Worm (Caenorhabditis elegans): ENCODE measurements around the gene cdr-1.

cdr-1 gene

ce11 chrV:15915919-15916318 lies 5.2 kb upstream of the cdr-1 start, which contains the start of gene gst-38 (continued):
- TF ChIP-seq nhr-41 (GFP tag; IDR thresholded peaks at IDR 0.05) (no peak), snpc-4 (tag; optimal IDR thresholded peaks at IDR 0.05) (no peak), ceh-28 (tag; optimal IDR thresholded peaks at IDR 0.05) (no peak), nhr-111 (GFP tag; optimal IDR thresholded peaks at IDR 0.05) (no peak), ceh-20 (GFP tag; IDR thresholded peaks at IDR 0.05) (no peak), ces-1 (GFP tag; optimal IDR thresholded peaks at IDR 0.05) (no peak), hlh-11 (tag; optimal IDR thresholded peaks at IDR 0.05) (peak; percentile 32)

ce11 chrV:15917458-15917857 lies 3.7 kb upstream of the cdr-1 start, which contains the start of gene F35E8.9:
F35E8.9 (minus strand) TSS chrV:15917558.
- TF ChIP-seq ceh-32 (tag; optimal IDR thresholded peaks at IDR 0.05; ENCODE audit: poor library complexity) (no peak), dve-1 (tag; optimal IDR thresholded peaks at IDR 0.05; ENCODE audit: insufficient read depth) (no peak), lin-1 (GFP tag; IDR thresholded peaks at IDR 0.05) (no peak), mxl-3 (GFP tag; optimal IDR thresholded peaks at IDR 0.05) (no peak), R02D3.7 (tag; optimal IDR thresholded peaks at IDR 0.05) (no peak), ztf-7 (tag; optimal IDR thresholded peaks at IDR 0.05) (no peak), snpc-4 (tag; optimal IDR thresholded peaks at IDR 0.05) (no peak)

ce11 chrV:15920273-15920672 lies 836 bp upstream of the cdr-1 start, which contains the start of gene F35E8.10:
F35E8.10 (minus strand) TSS chrV:15920373.
- no peak for TF ChIP-seq dve-1 (tag; optimal IDR thresholded peaks at IDR 0.05; ENCODE audit: insufficient read depth)
- TF ChIP-seq Y5F2A.4 (GFP tag; optimal IDR thresholded peaks at IDR 0.05): no peak
- no peak for TF ChIP-seq lin-13 (GFP tag; optimal IDR thresholded peaks at IDR 0.05)
- no peak for TF ChIP-seq ztf-11 (tag; optimal IDR thresholded peaks at IDR 0.05)
- no peak for TF ChIP-seq Y75B8A.6 (GFP tag; IDR thresholded peaks at IDR 0.05)
- no peak for TF ChIP-seq ceh-20 (GFP tag; IDR thresholded peaks at IDR 0.05)
- TF ChIP-seq arid-1 (GFP tag; conservative IDR thresholded peaks at IDR 0.05): no peak
- TF ChIP-seq mxl-3 (GFP tag; optimal IDR thresholded peaks at IDR 0.05): no peak
- TF ChIP-seq mxl-2 (GFP tag; conservative IDR thresholded peaks at IDR 0.05): no peak

- TF ChIP-seq mdl-1 (tag; optimal IDR thresholded peaks at IDR 0.05) (no peak), daf-16 (GFP tag; optimal IDR thresholded peaks at IDR 0.05) (no peak), daf-16 (tag; optimal IDR thresholded peaks at IDR 0.05) (no peak), ZK546.5 (tag; optimal IDR thresholded peaks at IDR 0.05) (no peak), nhr-28 (tag; optimal IDR thresholded peaks at IDR 0.05) (no peak), dmd-9 (GFP tag; IDR thresholded peaks at IDR 0.05) (no peak), tag-97 (GFP tag; IDR thresholded peaks at IDR 0.05) (no peak), mxl-2 (GFP tag; conservative IDR thresholded peaks at IDR 0.05) (no peak), nhr-6 (tag; optimal IDR thresholded peaks at IDR 0.05) (no peak), duxl-1 (tag; optimal IDR thresholded peaks at IDR 0.05; ENCODE audit: poor library complexity) (no peak), ceh-20 (GFP tag; IDR thresholded peaks at IDR 0.05) (no peak), ceh-82 (tag; optimal IDR thresholded peaks at IDR 0.05) (no peak), jun-1 (tag; optimal IDR thresholded peaks at IDR 0.05) (no peak), nhr-76 (tag; optimal IDR thresholded peaks at IDR 0.05) (no peak), daf-12 (tag; optimal IDR thresholded peaks at IDR 0.05) (no peak), snpc-4 (tag; optimal IDR thresholded peaks at IDR 0.05) (no peak)
Measured at ce11 chrV:15922979-15923378, 1.9 kb downstream of the cdr-1 start, which contains the start of gene F35E8.13. F35E8.13 (plus strand) TSS chrV:15923279.

- no peak for TF ChIP-seq F49E8.2 (tag; optimal IDR thresholded peaks at IDR 0.05; ENCODE audit: borderline replicate concordance)
- TF ChIP-seq daf-12 (tag; optimal IDR thresholded peaks at IDR 0.05): no peak
- TF ChIP-seq ztf-7 (tag; optimal IDR thresholded peaks at IDR 0.05): no peak
- TF ChIP-seq ama-1 (optimal IDR thresholded peaks at IDR 0.05): no peak
- TF ChIP-seq madf-9 (GFP tag; conservative IDR thresholded peaks at IDR 0.05): no peak
- no peak for TF ChIP-seq R02D3.7 (tag; optimal IDR thresholded peaks at IDR 0.05)
- TF ChIP-seq egl-43 (GFP tag; IDR thresholded peaks at IDR 0.05): no peak
- no peak for TF ChIP-seq ztf-11 (tag; optimal IDR thresholded peaks at IDR 0.05)
- no peak for TF ChIP-seq dmd-8 (GFP tag; IDR thresholded peaks at IDR 0.05)
- TF ChIP-seq F26F4.8 (GFP tag; conservative IDR thresholded peaks at IDR 0.05): no peak
- TF ChIP-seq pha-4 (GFP tag; IDR thresholded peaks at IDR 0.05): no peak
- no peak for TF ChIP-seq pha-4 (tag; optimal IDR thresholded peaks at IDR 0.05)
- no peak for TF ChIP-seq spr-3 (GFP tag; optimal IDR thresholded peaks at IDR 0.05)
- TF ChIP-seq nhr-77 (tag; optimal IDR thresholded peaks at IDR 0.05): peak; percentile 68
- TF ChIP-seq vab-7 (GFP tag; IDR thresholded peaks at IDR 0.05): no peak
- TF ChIP-seq zfp-2 (tag; optimal IDR thresholded peaks at IDR 0.05): no peak
- no peak for TF ChIP-seq nhr-76 (tag; optimal IDR thresholded peaks at IDR 0.05)
- no peak for TF ChIP-seq nhr-102 (tag; optimal IDR thresholded peaks at IDR 0.05)
Measured at ce11 chrV:15924307-15924706, 3.2 kb downstream of the cdr-1 start, which contains the start of gene nhr-108. nhr-108 (minus strand) TSS chrV:15924472.
